Worm (Caenorhabditis elegans) whole organism, young adult: Measurements from ENCODE around the gene F45E6.1.

Experiments used
- B0035.1 ChIP-seq: sonication (generic microtip); optimal IDR thresholded peaks from 2 replicates; lab custom pipeline; 2016; ENCODE audit warnings: missing genetic modification characterization, mild to moderate bottlenecking, missing compliant biosample characterization, missing genotype, missing genetic modification reagents
- F10E7.11 ChIP-seq: sonication (generic microtip); optimal IDR thresholded peaks from 2 replicates; lab custom pipeline; 2017; ENCODE audit warnings: mild to moderate bottlenecking, missing genetic modification characterization, moderate library complexity, missing compliant biosample characterization
- F22D6.2 ChIP-seq: sonication (generic microtip); optimal IDR thresholded peaks from 2 replicates; lab custom pipeline; 2016; ENCODE audit warnings: mild to moderate bottlenecking, missing genetic modification characterization, missing compliant biosample characterization
- F23B12.7 ChIP-seq: sonication (generic microtip); optimal IDR thresholded peaks from 2 replicates; lab custom pipeline; 2017; ENCODE audit warnings: missing genetic modification characterization, mild to moderate bottlenecking, missing compliant biosample characterization, antibody characterized with exemption, moderate library complexity; ENCODE audit not compliant: insufficient read depth
- T07F8.4 ChIP-seq: sonication (generic microtip); optimal IDR thresholded peaks from 2 replicates; lab custom pipeline; 2016; ENCODE audit warnings: mild to moderate bottlenecking, missing genetic modification characterization, moderate library complexity, missing compliant biosample characterization
- Y56A3A.18 ChIP-seq: fragments of 200-800 bp; sonication (Bioruptor generic); IDR thresholded peaks from 2 replicates; pipeline ENCODE4 v1.3.6; 2022; ENCODE audit warnings: missing genetic modification reagents, missing genetic modification characterization, missing compliant biosample characterization
- Y79H2A.3 ChIP-seq: fragments of 200-800 bp; sonication (Bioruptor generic); conservative IDR thresholded peaks from 2 replicates; pipeline ENCODE4 v1.3.6; 2022; ENCODE audit warnings: missing genetic modification reagents, missing genetic modification characterization, missing compliant biosample characterization
- Y95B8A.8 ChIP-seq: fragments of 200-800 bp; sonication (Bioruptor generic); IDR thresholded peaks from 2 replicates; pipeline ENCODE4 v1.3.6; 2022; ENCODE audit warnings: missing genetic modification reagents, missing genetic modification characterization, missing compliant biosample characterization
- atf-7 ChIP-seq: sonication (generic microtip); optimal IDR thresholded peaks from 2 replicates; lab custom pipeline; 2017; ENCODE audit warnings: mild to moderate bottlenecking, missing genetic modification characterization, missing compliant biosample characterization
- attf-3 ChIP-seq: fragments of 200-800 bp; sonication (Bioruptor generic); conservative IDR thresholded peaks from 2 replicates; pipeline ENCODE4 v1.3.6; 2022; ENCODE audit warnings: missing genetic modification reagents, missing genetic modification characterization, missing compliant biosample characterization
- attf-5 ChIP-seq: fragments of 200-800 bp; sonication (Bioruptor generic); optimal IDR thresholded peaks from 2 replicates; lab custom pipeline; 2018; ENCODE audit warnings: mild to moderate bottlenecking, missing genetic modification characterization, missing compliant biosample characterization
- bed-2 ChIP-seq: fragments of 200-800 bp; sonication (Bioruptor generic); IDR thresholded peaks from 2 replicates; pipeline ENCODE4 v1.3.6; 2022; ENCODE audit warnings: missing genetic modification reagents, missing genetic modification characterization, missing compliant biosample characterization
- ceh-40 ChIP-seq: fragments of 200-800 bp; sonication (Bioruptor generic); IDR thresholded peaks from 2 replicates; pipeline ENCODE4 v1.3.6; 2022; ENCODE audit warnings: missing genetic modification characterization, missing compliant biosample characterization
- ceh-58 ChIP-seq: fragments of 200-800 bp; sonication (Bioruptor generic); IDR thresholded peaks from 2 replicates; pipeline ENCODE4 v1.3.6; 2022; ENCODE audit warnings: missing genetic modification characterization, missing compliant biosample characterization
- efl-1 ChIP-seq: fragments of 150-350 bp; optimal IDR thresholded peaks from 2 replicates; lab custom pipeline; 2014; ENCODE audit warnings: missing biosample characterization, missing genetic modification reagents, missing genetic modification characterization
- egl-44 ChIP-seq: fragments of 200-800 bp; sonication (Bioruptor generic); IDR thresholded peaks from 2 replicates; pipeline ENCODE4 v1.3.6; 2022; ENCODE audit warnings: missing genetic modification reagents, missing genetic modification characterization, missing compliant biosample characterization
- egrh-3 ChIP-seq: fragments of 200-800 bp; sonication (Bioruptor generic); IDR thresholded peaks from 2 replicates; pipeline ENCODE4 v1.3.6; 2022; ENCODE audit warnings: missing genetic modification reagents, missing genetic modification characterization, missing compliant biosample characterization
- ekl-4 ChIP-seq: fragments of 200-800 bp; sonication (Bioruptor generic); IDR thresholded peaks from 2 replicates; pipeline ENCODE4 v1.3.6; 2022; ENCODE audit warnings: missing genetic modification reagents, missing genetic modification characterization, missing compliant biosample characterization
- ets-4 ChIP-seq: fragments of 200-800 bp; sonication (Bioruptor generic); optimal IDR thresholded peaks from 2 replicates; lab custom pipeline; 2018; ENCODE audit warnings: mild to moderate bottlenecking, missing genetic modification characterization, missing compliant biosample characterization
- fkh-3 ChIP-seq: sonication (generic microtip); optimal IDR thresholded peaks from 2 replicates; lab custom pipeline; 2016; ENCODE audit warnings: mild to moderate bottlenecking, missing genetic modification characterization, missing compliant biosample characterization
- him-1 ChIP-seq: sonication (generic microtip); optimal IDR thresholded peaks from 2 replicates; lab custom pipeline; 2016; ENCODE audit warnings: missing genotype, missing genetic modification reagents, missing genetic modification characterization, missing compliant biosample characterization
- hmg-1.2 ChIP-seq: fragments of 200-800 bp; sonication (Bioruptor generic); IDR thresholded peaks from 2 replicates; pipeline ENCODE4 v1.3.6; 2022; ENCODE audit warnings: missing genetic modification reagents, missing genetic modification characterization, missing compliant biosample characterization
- lag-1 ChIP-seq: fragments of 200-800 bp; sonication (Bioruptor generic); IDR thresholded peaks from 2 replicates; pipeline ENCODE4 v1.3.6; 2022; ENCODE audit warnings: missing genetic modification reagents, missing genetic modification characterization, missing compliant biosample characterization
- let-607 ChIP-seq, 2 experiments: fragments of 200-800 bp in 1 of 2; sonication (Bioruptor generic) in 1 of 2; sonication (generic microtip) in 1 of 2; optimal IDR thresholded peaks; 2 replicates each; lab custom pipeline; 2016 to 2018; ENCODE audit warnings: mild to moderate bottlenecking in 2 of 2, missing compliant biosample characterization in 2 of 2, missing genetic modification characterization in 2 of 2, moderate library complexity in 2 of 2, missing genotype in 1 of 2
- lin-26 ChIP-seq: fragments of 200-800 bp; sonication (Bioruptor generic); IDR thresholded peaks from 2 replicates; pipeline ENCODE4 v1.3.6; 2022; ENCODE audit warnings: missing genetic modification reagents, missing genetic modification characterization, missing compliant biosample characterization
- lin-54 ChIP-seq: fragments of 200-800 bp; sonication (Bioruptor generic); optimal IDR thresholded peaks from 2 replicates; lab custom pipeline; 2018; ENCODE audit warnings: mild to moderate bottlenecking, missing genetic modification characterization, missing compliant biosample characterization
- lsl-1 ChIP-seq: fragments of 200-800 bp; sonication (Bioruptor generic); optimal IDR thresholded peaks from 2 replicates; lab custom pipeline; 2018; ENCODE audit warnings: mild to moderate bottlenecking, missing genetic modification characterization, moderate library complexity, missing compliant biosample characterization
- madf-10 ChIP-seq: sonication (generic microtip); optimal IDR thresholded peaks from 2 replicates; lab custom pipeline; 2016; ENCODE audit warnings: mild to moderate bottlenecking, missing genetic modification characterization, missing compliant biosample characterization
- mcd-1 ChIP-seq: fragments of 200-800 bp; sonication (Bioruptor generic); IDR thresholded peaks from 2 replicates; pipeline ENCODE4 v1.3.6; 2022; ENCODE audit warnings: missing genetic modification reagents, missing genetic modification characterization, missing compliant biosample characterization
- nfya-1 ChIP-seq: sonication (generic microtip); optimal IDR thresholded peaks from 2 replicates; lab custom pipeline; 2017; ENCODE audit warnings: antibody characterized with exemption, missing compliant biosample characterization, missing genetic modification characterization, borderline replicate concordance; ENCODE audit not compliant: insufficient read depth
- nhr-120 ChIP-seq: fragments of 200-800 bp; sonication (Bioruptor generic); IDR thresholded peaks from 2 replicates; pipeline ENCODE4 v1.3.6; 2022; ENCODE audit warnings: missing genetic modification characterization, missing compliant biosample characterization
- nhr-179 ChIP-seq: sonication (generic microtip); optimal IDR thresholded peaks from 2 replicates; lab custom pipeline; 2016; ENCODE audit warnings: mild to moderate bottlenecking, missing genetic modification characterization, missing compliant biosample characterization
- nhr-80 ChIP-seq: sonication (generic microtip); optimal IDR thresholded peaks from 2 replicates; lab custom pipeline; 2016; ENCODE audit warnings: missing genetic modification characterization, missing compliant biosample characterization
- pbrm-1 ChIP-seq: fragments of 200-800 bp; sonication (Bioruptor generic); IDR thresholded peaks from 2 replicates; pipeline ENCODE4 v1.3.6; 2022; ENCODE audit warnings: missing genetic modification reagents, missing genetic modification characterization, missing compliant biosample characterization
- pha-4 ChIP-seq: fragments of 150-350 bp; sonication (generic microtip); optimal IDR thresholded peaks from 2 replicates; lab custom pipeline; 2014; ENCODE audit warnings: missing biosample characterization, missing genetic modification reagents, missing genetic modification characterization
- repo-1 ChIP-seq: sonication (generic microtip); optimal IDR thresholded peaks from 2 replicates; lab custom pipeline; 2017; ENCODE audit warnings: mild to moderate bottlenecking, missing genetic modification characterization, missing compliant biosample characterization
- sdz-38 ChIP-seq: sonication (generic microtip); optimal IDR thresholded peaks from 2 replicates; lab custom pipeline; 2016; ENCODE audit warnings: missing genotype, missing genetic modification characterization, missing compliant biosample characterization
- snpc-3.4 ChIP-seq: sonication (generic microtip); optimal IDR thresholded peaks from 2 replicates; lab custom pipeline; 2017; ENCODE audit warnings: missing genetic modification characterization, mild to moderate bottlenecking, missing compliant biosample characterization, antibody characterized with exemption, moderate library complexity, missing genotype, missing genetic modification reagents
- snpc-4 ChIP-seq, 5 experiments: fragments of 150-350 bp in 1 of 5; sonication (generic microtip) in 4 of 5; optimal IDR thresholded peaks; 2 replicates each; lab custom pipeline; 2014 to 2018; ENCODE audit warnings: missing genetic modification characterization in 5 of 5, missing biosample characterization in 3 of 5, antibody characterized with exemption in 2 of 5, mild to moderate bottlenecking in 2 of 5, missing compliant biosample characterization in 2 of 5, missing genotype in 2 of 5, moderate library complexity in 2 of 5, missing genetic modification reagents in 1 of 5
- sptf-2 ChIP-seq: fragments of 200-800 bp; sonication (Bioruptor generic); optimal IDR thresholded peaks from 2 replicates; lab custom pipeline; 2018; ENCODE audit warnings: mild to moderate bottlenecking, missing genetic modification characterization, missing compliant biosample characterization
- tbp1 ChIP-seq: fragments of 200-800 bp; sonication (Bioruptor generic); optimal IDR thresholded peaks from 2 replicates; lab custom pipeline; 2018; ENCODE audit warnings: mild to moderate bottlenecking, missing genetic modification characterization, missing compliant biosample characterization
- tbx-9 ChIP-seq: sonication (generic microtip); optimal IDR thresholded peaks from 2 replicates; lab custom pipeline; 2016; ENCODE audit warnings: borderline replicate concordance, missing genetic modification characterization, inconsistent platforms, missing compliant biosample characterization
- xnd-1 ChIP-seq: sonication (generic microtip); optimal IDR thresholded peaks from 2 replicates; lab custom pipeline; 2016; ENCODE audit warnings: missing genotype, missing genetic modification reagents, missing genetic modification characterization, missing compliant biosample characterization
- zim-3 ChIP-seq: sonication (generic microtip); optimal IDR thresholded peaks from 2 replicates; lab custom pipeline; 2017; ENCODE audit warnings: mild to moderate bottlenecking, missing genetic modification characterization, moderate library complexity, missing compliant biosample characterization
- ztf-18 ChIP-seq: sonication (generic microtip); optimal IDR thresholded peaks from 2 replicates; lab custom pipeline; 2016; ENCODE audit warnings: missing genotype, mild to moderate bottlenecking, missing genetic modification characterization, missing compliant biosample characterization
- ztf-28 ChIP-seq: fragments of 200-800 bp; sonication (Bioruptor generic); IDR thresholded peaks from 2 replicates; pipeline ENCODE4 v1.3.6; 2022; ENCODE audit warnings: missing genetic modification reagents, missing genetic modification characterization, missing compliant biosample characterization

Gene F45E6.1

DNA sequence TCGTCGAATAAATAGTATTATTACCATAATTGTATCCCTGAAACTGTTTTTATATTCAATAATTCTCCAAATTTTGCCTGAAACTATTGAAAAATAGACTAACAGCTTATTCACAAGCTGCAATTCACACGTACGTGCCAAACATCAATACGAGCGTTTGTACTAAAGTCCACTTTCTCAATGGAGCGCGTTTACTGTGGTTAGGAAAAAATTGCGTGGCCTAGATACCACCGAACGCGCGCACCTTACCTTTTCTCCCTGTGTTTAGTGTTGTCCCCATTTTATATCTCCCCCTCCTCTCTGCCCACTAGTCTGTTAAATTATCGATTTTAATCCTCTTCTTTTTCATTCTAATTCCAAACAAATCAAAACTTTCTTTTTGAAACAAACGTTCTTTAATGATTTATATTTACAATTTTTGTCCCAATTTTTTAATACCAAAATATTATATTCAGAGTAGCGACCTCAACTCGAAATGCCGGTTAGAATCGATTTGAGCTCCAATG, 22.9 kb downstream of the F45E6.1 start, which contains the start of the genes T18D3.9 and T18D3.1 (continued):
- peak; percentile 16 for TF ChIP-seq tbp1 (GFP tag; lab: Kevin White, UChicago)
- TF ChIP-seq mcd-1 (GFP tag; lab: Robert Waterston, UW), result peak; percentile 84
- peak; percentile 31; the same call in 1 of the 2 replicates for TF ChIP-seq hmg-1.2 (GFP tag; lab: Robert Waterston, UW)

DNA sequence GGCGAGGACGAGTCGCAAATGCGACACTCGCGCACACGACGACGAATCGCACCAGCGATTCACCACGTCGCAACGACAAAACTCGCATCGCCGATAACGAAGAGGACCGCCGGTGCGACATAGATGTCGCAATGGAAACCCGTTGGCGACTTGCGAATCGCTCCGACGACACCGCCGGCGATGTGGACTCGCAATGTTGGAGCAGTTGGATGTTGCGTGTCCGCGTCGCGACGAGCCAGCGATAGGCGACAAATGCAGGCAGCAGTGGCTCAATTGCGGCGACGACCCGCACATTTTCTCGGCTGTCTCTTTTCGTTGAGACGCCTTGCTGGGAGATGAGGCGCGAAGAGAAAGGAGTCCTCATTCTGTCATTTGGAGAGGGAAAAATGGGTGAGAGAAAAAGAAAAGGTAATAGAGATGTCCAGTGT, 25.1 kb downstream of the F45E6.1 start:
- TF ChIP-seq lin-54 (GFP tag; lab: Kevin White, UChicago) (peak; percentile 29), egl-44 (GFP tag; lab: Robert Waterston, UW) (no peak), snpc-3.4 (tag; lab: Kevin White, UChicago) (no peak), Y95B8A.8 (no peak), attf-5 (GFP tag; lab: Kevin White, UChicago) (peak; percentile 57), sdz-38 (tag; lab: Kevin White, UChicago) (no peak), pha-4 (tag; lab: Kevin White, UChicago) (no peak), xnd-1 (no peak), repo-1 (no peak), bed-2 (GFP tag; lab: Robert Waterston, UW) (no peak), lin-26 (GFP tag; lab: Robert Waterston, UW) (peak; percentile 62; the same call in 1 of the 2 replicates), him-1 (tag; lab: Kevin White, UChicago) (no peak), nfya-1 (tag; lab: Kevin White, UChicago) (no peak), ztf-28 (no peak), sptf-2 (GFP tag; lab: Kevin White, UChicago) (no peak), nhr-120 (GFP tag; lab: Robert Waterston, UW) (no peak), ekl-4 (GFP tag; lab: Robert Waterston, UW) (no peak), nhr-80 (tag; lab: Kevin White, UChicago) (peak; percentile 44), ceh-40 (no peak), F23B12.7 (tag; lab: Kevin White, UChicago) (peak; percentile 52), lsl-1 (GFP tag; lab: Kevin White, UChicago) (no peak), ets-4 (GFP tag; lab: Kevin White, UChicago) (peak; percentile 13), snpc-4 (GFP tag; optimal IDR thresholded peaks at IDR 0.05; lab: Kevin White, UChicago) (peak; percentile 9), snpc-4 (tag; optimal IDR thresholded peaks at IDR 0.05; lab: Kevin White, UChicago) (peak in 1 of 4 experiments; percentile 29), let-607 (tag; optimal IDR thresholded peaks at IDR 0.05; lab: Kevin White, UChicago) (peak; percentile 56 to 62), attf-3 (no peak), Y56A3A.18 (GFP tag; lab: Robert Waterston, UW) (no peak), pbrm-1 (no peak; the same call in 1 of the 2 replicates), fkh-3 (tag; lab: Kevin White, UChicago) (peak; percentile 12), ztf-18 (tag; lab: Kevin White, UChicago) (peak; percentile 62), F10E7.11 (tag; lab: Kevin White, UChicago) (no peak), atf-7 (tag; lab: Kevin White, UChicago) (peak; percentile 24), T07F8.4 (no peak), efl-1 (GFP tag; lab: Kevin White, UChicago) (no peak), B0035.1 (tag; lab: Kevin White, UChicago) (no peak), tbx-9 (tag; lab: Kevin White, UChicago) (no peak), lag-1 (GFP tag; lab: Robert Waterston, UW) (0 out of 2 replicates have a peak, but pooled peaks have one; percentile 10), zim-3 (tag; lab: Kevin White, UChicago) (no peak), F22D6.2 (tag; lab: Kevin White, UChicago) (no peak), madf-10 (peak; percentile 69), nhr-179 (no peak), Y79H2A.3 (GFP tag; lab: Robert Waterston, UW) (no peak), ceh-58 (GFP tag; lab: Robert Waterston, UW) (no peak), egrh-3 (GFP tag; lab: Robert Waterston, UW) (peak; percentile 59; the same call in 1 of the 2 replicates)
